Worm (Caenorhabditis elegans): ENCODE data around the gene T01C3.3.

Gene T01C3.3

DNA sequence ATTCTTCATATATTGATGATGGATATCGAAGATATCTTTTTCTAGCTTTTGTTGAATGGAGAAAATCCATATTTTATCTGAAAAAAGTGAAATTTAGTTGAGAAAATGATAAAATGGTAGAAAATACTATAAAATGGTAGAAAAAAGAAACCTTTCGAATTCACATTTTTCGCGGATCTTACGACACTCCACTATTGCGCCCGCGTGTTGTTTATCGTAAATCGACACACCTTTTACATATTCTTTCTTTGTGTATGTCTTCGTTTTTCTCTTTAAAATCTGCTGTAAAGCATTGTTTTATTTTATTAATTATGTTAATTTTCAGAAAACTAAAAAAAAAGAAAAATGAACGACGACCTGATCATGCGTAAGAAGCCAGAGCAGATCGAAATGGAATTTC lies 1.6 kb downstream of the T01C3.3 start, which contains the start of the genes cdt-2 and T01C3.2 (continued):
- TF ChIP-seq irx-1 (tag; optimal IDR thresholded peaks at IDR 0.05): no peak
- TF ChIP-seq fkh-4 (tag; optimal IDR thresholded peaks at IDR 0.05; ENCODE audit: borderline replicate concordance): no peak
- peak; percentile 40 for TF ChIP-seq rnt-1 (tag; optimal IDR thresholded peaks at IDR 0.05)
- peak in 2 of 3 experiments; percentile 29 to 44 for TF ChIP-seq ceh-82 (tag; optimal IDR thresholded peaks at IDR 0.05)
- TF ChIP-seq skn-1 (tag; optimal IDR thresholded peaks at IDR 0.05): peak; percentile 23
- TF ChIP-seq nhr-19 (GFP tag; conservative IDR thresholded peaks at IDR 0.05): peak; percentile 9; the same call in 1 of the 2 replicates
- TF ChIP-seq ceh-63 (GFP tag; optimal IDR thresholded peaks at IDR 0.05): no peak
- TF ChIP-seq unc-130 (tag; optimal IDR thresholded peaks at IDR 0.05): no peak
- TF ChIP-seq grh-1 (GFP tag; IDR thresholded peaks at IDR 0.05): no peak
- no peak for TF ChIP-seq fos-1 (tag; optimal IDR thresholded peaks at IDR 0.05)
- TF ChIP-seq mdl-1 (tag; optimal IDR thresholded peaks at IDR 0.05): no peak
- TF ChIP-seq unc-86 (tag; optimal IDR thresholded peaks at IDR 0.05): peak; percentile 12
- no peak for TF ChIP-seq ceh-8 (GFP tag; optimal IDR thresholded peaks at IDR 0.05)
- TF ChIP-seq nhr-28 (tag; optimal IDR thresholded peaks at IDR 0.05): no peak
- no peak for TF ChIP-seq jun-1 (tag; optimal IDR thresholded peaks at IDR 0.05)
- peak; percentile 24 for TF ChIP-seq lin-15B (tag; optimal IDR thresholded peaks at IDR 0.05)
- no peak for TF ChIP-seq nhr-84 (tag; optimal IDR thresholded peaks at IDR 0.05)
- TF ChIP-seq vab-15 (tag; optimal IDR thresholded peaks at IDR 0.05): no peak
- TF ChIP-seq sptf-1 (tag; optimal IDR thresholded peaks at IDR 0.05): no peak
- no peak for TF ChIP-seq aha-1 (tag; optimal IDR thresholded peaks at IDR 0.05)
- no peak for TF ChIP-seq fkh-10 (GFP tag; optimal IDR thresholded peaks at IDR 0.05)
- no peak for TF ChIP-seq Y116A8C.19 (tag; optimal IDR thresholded peaks at IDR 0.05; ENCODE audit: borderline replicate concordance)
- peak; percentile 4 for TF ChIP-seq nhr-85 (tag)
- no peak for TF ChIP-seq sox-4 (tag; optimal IDR thresholded peaks at IDR 0.05)
- no peak for TF ChIP-seq ces-1 (GFP tag; optimal IDR thresholded peaks at IDR 0.05)
- no peak for TF ChIP-seq tlp-1 (tag; optimal IDR thresholded peaks at IDR 0.05)
- no peak for TF ChIP-seq ama-1 (optimal IDR thresholded peaks at IDR 0.05)
- TF ChIP-seq elt-3 (tag; optimal IDR thresholded peaks at IDR 0.05): peak in 1 of 6 experiments; percentile 7
- TF ChIP-seq lin-13 (GFP tag; optimal IDR thresholded peaks at IDR 0.05): no peak
- peak; percentile 50 for TF ChIP-seq nhr-71 (tag; optimal IDR thresholded peaks at IDR 0.05)
- no peak for TF ChIP-seq unc-62 (GFP tag; optimal IDR thresholded peaks at IDR 0.05)
- TF ChIP-seq hlh-4 (tag; optimal IDR thresholded peaks at IDR 0.05): no peak
- TF ChIP-seq tbx-2 (tag; optimal IDR thresholded peaks at IDR 0.05): peak; percentile 22
- TF ChIP-seq nhr-20 (tag; optimal IDR thresholded peaks at IDR 0.05): peak; percentile 35
- TF ChIP-seq nhr-90 (tag; optimal IDR thresholded peaks at IDR 0.05; ENCODE audit: poor library complexity): peak; percentile 16
- peak; percentile 33 for TF ChIP-seq xbp-1 (tag; optimal IDR thresholded peaks at IDR 0.05)
- no peak for TF ChIP-seq hpl-2 (GFP tag; optimal IDR thresholded peaks at IDR 0.05)
- TF ChIP-seq lin-35 (GFP tag; optimal IDR thresholded peaks at IDR 0.05): peak; percentile 82 to 92
- TF ChIP-seq snu-23 (GFP tag; optimal IDR thresholded peaks at IDR 0.05): peak; percentile 56
- no peak for TF ChIP-seq nhr-77 (tag; optimal IDR thresholded peaks at IDR 0.05)
- TF ChIP-seq egl-27 (tag; optimal IDR thresholded peaks at IDR 0.05): no peak
- no peak for TF ChIP-seq blmp-1 (tag; optimal IDR thresholded peaks at IDR 0.05)
- no peak for TF ChIP-seq zag-1 (tag; optimal IDR thresholded peaks at IDR 0.05)
- TF ChIP-seq zip-4 (GFP tag; optimal IDR thresholded peaks at IDR 0.05): no peak
- TF ChIP-seq F16B12.6 (tag; optimal IDR thresholded peaks at IDR 0.05): peak; percentile 17
- TF ChIP-seq lsy-2 (tag; optimal IDR thresholded peaks at IDR 0.05): peak; percentile 53 to 74
- TF ChIP-seq C34B4.2 (tag; optimal IDR thresholded peaks at IDR 0.05): no peak
- TF ChIP-seq swsn-7 (tag; optimal IDR thresholded peaks at IDR 0.05): peak; percentile 43
- TF ChIP-seq nhr-11 (tag; optimal IDR thresholded peaks at IDR 0.05): no peak
- no peak for TF ChIP-seq sup-37 (GFP tag; optimal IDR thresholded peaks at IDR 0.05)
- TF ChIP-seq unc-98 (GFP tag; IDR thresholded peaks at IDR 0.05): no peak
- no peak for TF ChIP-seq snpc-4 (tag; optimal IDR thresholded peaks at IDR 0.05)
- TF ChIP-seq dpl-1 (GFP tag; optimal IDR thresholded peaks at IDR 0.05): peak; percentile 76 to 89 (median 85)
- no peak for TF ChIP-seq ztf-11 (tag; optimal IDR thresholded peaks at IDR 0.05)

Data from whole organism, L1 larva.